Worm (Caenorhabditis elegans): ENCODE results near the gene osm-7.

Gene osm-7

DNA sequence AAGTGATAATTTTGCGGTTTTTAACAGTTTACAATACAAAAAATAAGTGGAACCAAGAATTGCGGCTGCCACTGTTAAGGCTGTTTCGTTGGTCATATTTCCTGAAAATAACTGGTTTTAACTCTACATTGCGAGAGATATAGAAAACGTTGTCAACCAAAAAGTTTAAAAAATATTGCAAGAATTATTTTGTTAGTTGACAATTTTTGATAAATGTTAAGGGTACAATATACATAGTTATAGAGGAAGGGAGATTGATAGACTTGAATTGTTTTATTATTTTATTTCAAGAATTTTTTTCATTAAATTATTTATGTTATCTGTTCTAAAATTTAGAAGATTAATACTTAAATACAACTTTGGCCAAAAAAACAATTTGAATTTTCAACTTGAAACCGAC, 32.5 kb upstream of the osm-7 start, which contains the start of gene acs-5:
Gene acs-5 (minus strand): TSS at position 101 of the 400 bp plus-strand sequence.
- TF ChIP-seq snpc-4 (tag; optimal IDR thresholded peaks at IDR 0.05) (no peak), pha-4 (tag; optimal IDR thresholded peaks at IDR 0.05) (no peak), fos-1 (tag; optimal IDR thresholded peaks at IDR 0.05) (no peak), egl-27 (tag; optimal IDR thresholded peaks at IDR 0.05) (no peak), mdl-1 (tag; optimal IDR thresholded peaks at IDR 0.05) (no peak), lsy-12 (tag; optimal IDR thresholded peaks at IDR 0.05) (no peak), nhr-77 (tag; optimal IDR thresholded peaks at IDR 0.05) (no peak), ceh-16 (tag; optimal IDR thresholded peaks at IDR 0.05) (no peak), nhr-12 (tag; optimal IDR thresholded peaks at IDR 0.05) (no peak), aly-2 (tag; optimal IDR thresholded peaks at IDR 0.05) (no peak), sea-2 (GFP tag; optimal IDR thresholded peaks at IDR 0.05) (no peak), nhr-76 (tag; optimal IDR thresholded peaks at IDR 0.05) (no peak), nhr-23 (tag; optimal IDR thresholded peaks at IDR 0.05) (no peak), ztf-4 (tag; optimal IDR thresholded peaks at IDR 0.05) (no peak)

- TF ChIP-seq elt-3 (tag; optimal IDR thresholded peaks at IDR 0.05) = peak; percentile 8 to 84 (median 46)
- no peak for TF ChIP-seq fos-1 (tag; optimal IDR thresholded peaks at IDR 0.05)
- TF ChIP-seq nhr-25 (tag; optimal IDR thresholded peaks at IDR 0.05) = peak; percentile 44
- TF ChIP-seq mdl-1 (tag; optimal IDR thresholded peaks at IDR 0.05) = no peak
- TF ChIP-seq nhr-28 (tag; optimal IDR thresholded peaks at IDR 0.05) = no peak
- peak; percentile 31 for TF ChIP-seq pha-4 (tag; optimal IDR thresholded peaks at IDR 0.05)
- peak; percentile 60 for TF ChIP-seq nfya-1 (tag; optimal IDR thresholded peaks at IDR 0.05; ENCODE audit: insufficient read depth)
- peak; percentile 93 for TF ChIP-seq elt-2 (tag; optimal IDR thresholded peaks at IDR 0.05)
- no peak for TF ChIP-seq unc-39 (tag; optimal IDR thresholded peaks at IDR 0.05)
- TF ChIP-seq pqm-1 (tag; optimal IDR thresholded peaks at IDR 0.05) = peak; percentile 91
- TF ChIP-seq nhr-43 (tag; optimal IDR thresholded peaks at IDR 0.05; ENCODE audit: poor library complexity, severe bottlenecking) = peak; percentile 26
- TF ChIP-seq jun-1 (tag; optimal IDR thresholded peaks at IDR 0.05) = peak; percentile 19
These were observed 31.4 kb upstream of the osm-7 start for ce11 chrIII:13544593-13544992.

DNA sequence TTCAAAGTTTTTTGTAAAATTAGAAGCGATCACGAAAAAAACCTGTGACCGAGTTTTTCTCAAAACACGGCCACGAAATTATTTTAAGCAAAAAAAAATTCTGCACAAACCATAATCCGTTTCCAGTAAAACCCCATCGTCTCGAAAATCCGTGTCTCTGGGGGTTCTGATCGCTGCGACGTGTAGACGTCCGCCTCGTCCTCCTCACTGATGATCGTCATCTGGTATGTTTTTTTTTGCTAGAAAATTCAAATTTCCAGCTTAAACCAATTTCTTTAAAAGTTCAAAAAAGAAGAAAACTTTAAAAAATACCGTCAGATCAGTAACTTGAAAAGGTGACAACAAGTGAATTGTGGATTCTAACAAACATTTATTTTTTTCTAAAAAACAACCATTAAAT, 29.4 kb upstream of the osm-7 start, which contains the start of gene Y76A2B.4:
Gene Y76A2B.4 (minus strand): TSS at position 241 of the 400 bp plus-strand sequence.
- TF ChIP-seq ama-1 (optimal IDR thresholded peaks at IDR 0.05) (peak; percentile 78), nhr-25 (tag; optimal IDR thresholded peaks at IDR 0.05) (peak; percentile 42), nhr-76 (tag; optimal IDR thresholded peaks at IDR 0.05) (no peak), nhr-43 (tag; optimal IDR thresholded peaks at IDR 0.05; ENCODE audit: poor library complexity, severe bottlenecking) (peak; percentile 19), egl-5 (tag; optimal IDR thresholded peaks at IDR 0.05) (no peak)

ce11 chrIII:13548982-13549381, 27.0 kb upstream of the osm-7 start, which contains the start of gene mmad-1:
Gene mmad-1 (minus strand): TSS chrIII:13549005.
- TF ChIP-seq pqm-1 (tag; optimal IDR thresholded peaks at IDR 0.05) = peak; percentile 47
- no peak for TF ChIP-seq ceh-82 (tag; optimal IDR thresholded peaks at IDR 0.05)
- TF ChIP-seq nhr-23 (tag; optimal IDR thresholded peaks at IDR 0.05) = peak; percentile 26
- peak; percentile 76 for TF ChIP-seq pha-4 (tag; optimal IDR thresholded peaks at IDR 0.05)
- TF ChIP-seq hmg-11 (tag; optimal IDR thresholded peaks at IDR 0.05) = peak; percentile 2
- TF ChIP-seq ceh-16 (tag; optimal IDR thresholded peaks at IDR 0.05) = no peak
- TF ChIP-seq ama-1 (optimal IDR thresholded peaks at IDR 0.05) = no peak
- peak; percentile 13 for TF ChIP-seq ceh-28 (tag; optimal IDR thresholded peaks at IDR 0.05)
- no peak for TF ChIP-seq mml-1 (tag; optimal IDR thresholded peaks at IDR 0.05)
- peak; percentile 64 for TF ChIP-seq egl-5 (tag; optimal IDR thresholded peaks at IDR 0.05)
- TF ChIP-seq unc-62 (GFP tag; optimal IDR thresholded peaks at IDR 0.05) = peak; percentile 85
- TF ChIP-seq nfya-1 (tag; optimal IDR thresholded peaks at IDR 0.05; ENCODE audit: insufficient read depth) = peak; percentile 72
- TF ChIP-seq zag-1 (tag; optimal IDR thresholded peaks at IDR 0.05) = no peak
- peak; percentile 9 for TF ChIP-seq snpc-4 (tag; optimal IDR thresholded peaks at IDR 0.05)
- no peak for TF ChIP-seq lin-15B (tag; optimal IDR thresholded peaks at IDR 0.05)
- peak; percentile 79 for TF ChIP-seq elt-2 (tag; optimal IDR thresholded peaks at IDR 0.05)

- TF ChIP-seq ama-1 (optimal IDR thresholded peaks at IDR 0.05) (peak; percentile 12), ceh-16 (tag; optimal IDR thresholded peaks at IDR 0.05) (no peak), nfya-1 (tag; optimal IDR thresholded peaks at IDR 0.05; ENCODE audit: insufficient read depth) (peak; percentile 18)
These were observed 26.0 kb upstream of the osm-7 start for ce11 chrIII:13549960-13550359.

Data from whole organism, L3 larva.